Worm (Caenorhabditis elegans) whole organism, late embryonic: ENCODE measurements around the gene T07F8.1.

ENCODE experiments used
- C08G9.2 ChIP-seq: sonication (generic microtip); optimal IDR thresholded peaks from 2 replicates; lab custom pipeline; 2016; ENCODE audit warnings: mild to moderate bottlenecking, missing genetic modification characterization, moderate library complexity, missing compliant biosample characterization
- F13H6.1 ChIP-seq: sonication (generic microtip); optimal IDR thresholded peaks from 2 replicates; lab custom pipeline; 2016; ENCODE audit warnings: missing genetic modification characterization, missing compliant biosample characterization
- Y22D7AL.16 ChIP-seq: sonication (generic microtip); optimal IDR thresholded peaks from 2 replicates; lab custom pipeline; 2016; ENCODE audit warnings: missing genetic modification characterization, missing compliant biosample characterization
- ahr-1 ChIP-seq: sonication (generic microtip); optimal IDR thresholded peaks from 2 replicates; lab custom pipeline; 2016; ENCODE audit warnings: missing genetic modification characterization, missing compliant biosample characterization
- ama-1 ChIP-seq: fragments of 150-350 bp; optimal IDR thresholded peaks from 2 replicates; lab custom pipeline; 2014
- ceh-14 ChIP-seq: sonication (generic microtip); optimal IDR thresholded peaks from 2 replicates; lab custom pipeline; 2016; ENCODE audit warnings: missing genotype, missing genetic modification characterization, missing compliant biosample characterization
- ceh-19 ChIP-seq: fragments of 200-800 bp; sonication (Bioruptor generic); optimal IDR thresholded peaks from 2 replicates; lab custom pipeline; 2018; ENCODE audit warnings: mild to moderate bottlenecking, missing genetic modification characterization, missing compliant biosample characterization
- ceh-2 ChIP-seq: sonication (generic microtip); optimal IDR thresholded peaks from 2 replicates; lab custom pipeline; 2016; ENCODE audit warnings: missing genotype, missing genetic modification characterization, missing compliant biosample characterization
- ceh-24 ChIP-seq: sonication (generic microtip); optimal IDR thresholded peaks from 2 replicates; lab custom pipeline; 2016; ENCODE audit warnings: mild to moderate bottlenecking, missing genetic modification characterization, missing compliant biosample characterization
- ceh-30 ChIP-seq: fragments of 150-350 bp; optimal IDR thresholded peaks from 2 replicates; lab custom pipeline; 2014; ENCODE audit warnings: missing biosample characterization, missing genetic modification characterization
- ceh-31 ChIP-seq: sonication (generic microtip); optimal IDR thresholded peaks from 2 replicates; lab custom pipeline; 2016; ENCODE audit warnings: missing genetic modification characterization, missing compliant biosample characterization
- ceh-48 ChIP-seq: sonication (generic microtip); optimal IDR thresholded peaks from 2 replicates; lab custom pipeline; 2016; ENCODE audit warnings: missing genetic modification characterization, inconsistent platforms, missing compliant biosample characterization
- ceh-9 ChIP-seq: sonication (generic microtip); optimal IDR thresholded peaks from 2 replicates; lab custom pipeline; 2016; ENCODE audit warnings: mild to moderate bottlenecking, missing genetic modification characterization, inconsistent platforms, missing compliant biosample characterization
- dmd-4 ChIP-seq: sonication (generic microtip); optimal IDR thresholded peaks from 2 replicates; lab custom pipeline; 2016; ENCODE audit warnings: borderline replicate concordance, missing genetic modification characterization, missing compliant biosample characterization
- dve-1 ChIP-seq: sonication (generic microtip); optimal IDR thresholded peaks from 2 replicates; lab custom pipeline; 2017; ENCODE audit warnings: antibody characterized with exemption, mild to moderate bottlenecking, missing genetic modification characterization, missing compliant biosample characterization
- elt-2 ChIP-seq: sonication (generic microtip); optimal IDR thresholded peaks from 2 replicates; lab custom pipeline; 2016; ENCODE audit warnings: missing genetic modification reagents, missing genetic modification characterization, missing compliant biosample characterization
- elt-4 ChIP-seq: sonication (generic microtip); optimal IDR thresholded peaks from 2 replicates; lab custom pipeline; 2016; ENCODE audit warnings: missing genetic modification characterization, missing compliant biosample characterization
- ets-4 ChIP-seq: sonication (generic microtip); optimal IDR thresholded peaks from 2 replicates; lab custom pipeline; 2016; ENCODE audit warnings: missing genetic modification characterization, missing compliant biosample characterization
- eyg-1 ChIP-seq: sonication (generic microtip); optimal IDR thresholded peaks from 2 replicates; lab custom pipeline; 2016; ENCODE audit warnings: missing genotype, missing genetic modification characterization, missing compliant biosample characterization
- fax-1 ChIP-seq: sonication (generic microtip); optimal IDR thresholded peaks from 2 replicates; lab custom pipeline; 2016; ENCODE audit warnings: missing genotype, missing genetic modification characterization, missing compliant biosample characterization
- fkh-10 ChIP-seq: fragments of 150-350 bp; optimal IDR thresholded peaks from 2 replicates; lab custom pipeline; 2014; ENCODE audit warnings: missing biosample characterization, missing genetic modification reagents, missing genetic modification characterization
- hlh-15 ChIP-seq: sonication (generic microtip); optimal IDR thresholded peaks from 2 replicates; lab custom pipeline; 2016; ENCODE audit warnings: missing genetic modification characterization, missing compliant biosample characterization
- hlh-6 ChIP-seq: sonication (generic microtip); optimal IDR thresholded peaks from 2 replicates; lab custom pipeline; 2016; ENCODE audit warnings: missing genotype, missing genetic modification characterization, missing compliant biosample characterization
- lin-11 ChIP-seq: fragments of 200-800 bp; sonication (Bioruptor generic); optimal IDR thresholded peaks from 2 replicates; lab custom pipeline; 2018; ENCODE audit warnings: mild to moderate bottlenecking, missing genetic modification characterization, missing compliant biosample characterization
- mec-3 ChIP-seq: sonication (generic microtip); optimal IDR thresholded peaks from 2 replicates; lab custom pipeline; 2016; ENCODE audit warnings: borderline replicate concordance, missing genetic modification characterization, missing compliant biosample characterization
- nfya-1 ChIP-seq: sonication (generic microtip); optimal IDR thresholded peaks from 2 replicates; lab custom pipeline; 2017; ENCODE audit warnings: missing genetic modification characterization, mild to moderate bottlenecking, missing compliant biosample characterization, antibody characterized with exemption, moderate library complexity
- nhr-11 ChIP-seq: fragments of 150-350 bp; optimal IDR thresholded peaks from 2 replicates; lab custom pipeline; 2014; ENCODE audit warnings: missing biosample characterization, missing genetic modification characterization
- npax-4 ChIP-seq: sonication (generic microtip); optimal IDR thresholded peaks from 2 replicates; lab custom pipeline; 2016; ENCODE audit warnings: missing genetic modification characterization, missing compliant biosample characterization
- pros-1 ChIP-seq: fragments of 150-350 bp; optimal IDR thresholded peaks from 2 replicates; lab custom pipeline; 2014; ENCODE audit warnings: missing biosample characterization, missing genetic modification reagents, missing genetic modification characterization
- ref-2 ChIP-seq: sonication (generic microtip); optimal IDR thresholded peaks from 2 replicates; lab custom pipeline; 2016; ENCODE audit warnings: missing genetic modification characterization, missing compliant biosample characterization
- rnt-1 ChIP-seq: sonication (generic microtip); optimal IDR thresholded peaks from 2 replicates; lab custom pipeline; 2016; ENCODE audit warnings: missing genetic modification characterization, missing compliant biosample characterization
- syd-9 ChIP-seq: sonication (generic microtip); optimal IDR thresholded peaks from 2 replicates; lab custom pipeline; 2016; ENCODE audit warnings: mild to moderate bottlenecking, missing genetic modification characterization, moderate library complexity, missing compliant biosample characterization
- ttx-3 ChIP-seq: sonication (generic microtip); optimal IDR thresholded peaks from 2 replicates; lab custom pipeline; 2016; ENCODE audit warnings: missing genetic modification reagents, missing genetic modification characterization, missing compliant biosample characterization
- unc-3 ChIP-seq, 2 experiments: fragments of 200-800 bp in 1 of 2; sonication (Bioruptor generic) in 1 of 2; sonication (generic microtip) in 1 of 2; conservative IDR thresholded peaks in 1 of 2; optimal IDR thresholded peaks in 1 of 2; 2 replicates each; pipeline versions ENCODE4 v1.3.6 to Lab custom; 2016 to 2022; ENCODE audit warnings: missing compliant biosample characterization in 2 of 2, missing genetic modification characterization in 2 of 2, missing genetic modification reagents in 1 of 2
- unc-42 ChIP-seq: sonication (generic microtip); optimal IDR thresholded peaks from 2 replicates; lab custom pipeline; 2016; ENCODE audit warnings: missing genotype, missing genetic modification characterization, missing compliant biosample characterization
- unc-55 ChIP-seq: sonication (generic microtip); optimal IDR thresholded peaks from 2 replicates; lab custom pipeline; 2017; ENCODE audit warnings: missing biosample characterization, missing genetic modification reagents, missing genetic modification characterization

T07F8.1 gene

DNA sequence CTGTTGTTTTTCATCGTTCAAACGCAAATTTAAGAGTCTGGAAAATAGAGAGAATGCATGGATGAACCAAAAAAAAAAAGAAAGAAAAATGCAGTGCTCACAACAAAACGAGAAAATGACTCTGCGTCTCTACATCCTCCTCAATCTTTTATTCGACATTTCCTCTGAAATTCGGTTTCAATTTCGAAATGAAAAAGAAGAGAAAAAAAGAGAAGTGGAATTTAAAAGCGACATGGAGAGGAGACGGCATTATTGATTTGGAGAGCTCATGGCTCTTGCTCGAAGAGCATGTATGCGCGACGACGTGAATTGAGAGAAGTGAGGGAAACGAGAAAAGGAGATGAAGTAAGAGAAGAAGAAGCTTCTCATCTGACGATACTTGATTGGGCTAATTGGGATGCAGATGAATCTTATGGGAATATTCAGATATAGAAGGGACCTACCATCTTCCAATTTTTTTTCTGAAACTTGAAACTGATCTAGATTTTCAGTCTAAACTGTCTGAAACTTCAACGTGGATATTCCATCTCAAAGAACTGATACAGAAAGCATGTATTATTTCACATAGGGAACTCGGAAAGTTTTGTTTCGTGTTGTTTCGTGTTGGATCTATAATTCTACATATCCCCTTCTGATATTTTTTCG, 37.1 kb upstream of the T07F8.1 start:
- TF ChIP-seq pros-1 (tag; lab: Kevin White, UChicago): no peak
- TF ChIP-seq F13H6.1 (tag; lab: Kevin White, UChicago): no peak
- TF ChIP-seq unc-42 (tag; lab: Kevin White, UChicago): peak; percentile 25
- no peak for TF ChIP-seq eyg-1 (tag; lab: Kevin White, UChicago)
- TF ChIP-seq elt-4: no peak
- TF ChIP-seq ceh-48: peak; percentile 66

DNA sequence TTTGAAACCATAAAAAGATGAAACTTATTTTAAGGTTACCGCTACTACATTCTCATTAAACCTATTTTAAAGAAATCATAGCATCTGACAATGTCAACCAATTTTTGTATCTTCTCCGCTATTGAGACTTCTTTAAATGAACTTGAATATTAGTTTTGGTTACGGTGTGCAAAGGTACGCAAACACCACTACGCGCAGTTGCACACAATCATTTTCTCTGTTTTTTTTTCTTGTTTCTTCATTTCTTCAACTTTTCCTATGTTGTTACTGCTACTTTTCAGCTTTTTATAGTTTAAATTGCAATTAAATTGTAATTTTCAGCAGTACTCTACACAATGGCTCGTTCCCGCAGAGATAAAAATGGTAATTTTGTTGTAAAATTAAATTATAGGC, 36.5 kb upstream of the T07F8.1 start, which contains the start of gene F10E7.5:
Gene F10E7.5 (plus strand): TSS at position 322 of the 393 bp plus-strand sequence.
- TF ChIP-seq nfya-1 (tag; lab: Kevin White, UChicago) (peak; percentile 45), ceh-30 (tag; lab: Kevin White, UChicago) (peak; percentile 21), unc-55 (GFP tag; lab: Kevin White, UChicago) (peak; percentile 43), npax-4 (no peak), ceh-31 (no peak), unc-42 (tag; lab: Kevin White, UChicago) (peak; percentile 77)

DNA sequence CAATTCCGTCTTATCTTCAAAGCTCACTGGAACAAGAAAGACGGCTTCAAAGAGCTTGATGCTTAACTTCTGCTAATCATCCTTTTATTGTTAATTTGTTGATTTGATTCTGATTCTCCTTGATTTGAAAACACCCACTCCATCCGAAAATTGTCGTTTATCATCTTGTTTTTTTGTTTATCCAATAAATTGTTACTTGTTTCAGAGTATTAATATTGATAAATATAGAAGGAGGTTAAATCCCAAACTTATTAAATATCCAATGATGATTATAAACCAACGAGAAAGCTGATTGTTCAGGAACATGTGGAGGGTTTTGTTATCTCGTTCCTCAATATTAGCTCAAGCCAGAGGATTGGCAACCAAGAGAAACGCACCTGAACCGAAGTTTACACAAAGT, 35.4 kb upstream of the T07F8.1 start, which contains the start of gene F10E7.6:
Gene F10E7.6 (plus strand): TSS at position 301 of the 400 bp plus-strand sequence.
- TF ChIP-seq unc-3 (GFP tag; conservative IDR thresholded peaks at IDR 0.05; lab: Robert Waterston, UW) (no peak), unc-3 (tag; optimal IDR thresholded peaks at IDR 0.05; lab: Kevin White, UChicago) (no peak), ets-4 (tag; lab: Kevin White, UChicago) (no peak), dve-1 (tag; lab: Kevin White, UChicago) (no peak), Y22D7AL.16 (tag; lab: Kevin White, UChicago) (no peak), ceh-24 (no peak), syd-9 (tag; lab: Kevin White, UChicago) (no peak)
- TF ChIP-seq, all 69 proteins: peak for 0

DNA sequence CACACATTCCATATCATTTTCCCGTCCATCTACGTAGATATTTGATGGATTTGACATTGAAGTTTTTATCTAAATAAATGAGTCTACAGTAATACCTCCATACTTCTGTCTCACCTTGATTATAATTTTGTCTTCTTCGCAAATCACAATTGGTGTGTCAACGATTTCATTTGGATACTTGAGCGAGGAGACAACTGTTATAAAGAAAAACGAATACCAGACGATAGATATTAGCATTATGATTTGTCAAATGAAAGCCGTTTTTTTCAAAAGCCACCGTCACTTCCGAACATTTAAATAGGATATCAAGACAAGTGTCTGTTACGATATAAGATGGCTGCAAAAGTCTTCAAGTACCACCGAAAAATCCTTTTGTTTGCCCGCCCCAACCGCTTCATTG, 32.6 kb upstream of the T07F8.1 start, which contains the start of gene cutl-5:
Gene cutl-5 (minus strand): TSS at position 269 of the 400 bp plus-strand sequence.
- TF ChIP-seq hlh-15 (tag; lab: Kevin White, UChicago): no peak
- no peak for TF ChIP-seq nfya-1 (tag; lab: Kevin White, UChicago)
- TF ChIP-seq fkh-10 (GFP tag; lab: Kevin White, UChicago): no peak
- TF ChIP-seq ceh-9: no peak
- TF ChIP-seq dmd-4 (tag; lab: Kevin White, UChicago): no peak
- no peak for TF ChIP-seq rnt-1 (tag; lab: Kevin White, UChicago)
- no peak for TF ChIP-seq nhr-11 (tag; lab: Kevin White, UChicago)
- no peak for TF ChIP-seq hlh-6 (tag; lab: Kevin White, UChicago)
- no peak for TF ChIP-seq ref-2
- no peak for TF ChIP-seq C08G9.2 (tag; lab: Kevin White, UChicago)
- no peak for TF ChIP-seq fax-1 (tag; lab: Kevin White, UChicago)

DNA sequence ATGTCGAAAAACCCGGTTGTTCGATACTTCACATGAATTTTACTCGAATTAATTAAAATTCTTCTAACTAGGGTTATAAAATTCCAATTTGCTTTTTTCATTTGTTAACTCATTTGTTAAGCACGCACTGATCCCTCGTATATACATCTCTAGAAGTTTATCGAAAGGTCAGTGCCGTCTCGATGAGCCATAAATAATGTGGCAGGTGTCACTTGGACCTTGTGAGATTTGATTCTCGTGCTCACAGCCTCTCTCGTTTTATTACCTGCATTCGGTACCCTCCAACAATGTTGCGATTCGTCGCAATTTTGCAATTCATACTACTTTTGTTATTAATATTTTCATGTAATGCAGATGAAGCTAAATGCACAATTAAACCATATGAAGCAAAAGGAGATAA, 31.8 kb upstream of the T07F8.1 start, which contains the start of gene spon-1:
Gene spon-1 (plus strand): TSS at position 208 of the 400 bp plus-strand sequence.
- TF ChIP-seq ceh-14 (tag; lab: Kevin White, UChicago): no peak
- TF ChIP-seq unc-55 (GFP tag; lab: Kevin White, UChicago): peak; percentile 54
- TF ChIP-seq, all 69 proteins: peak for 1

DNA sequence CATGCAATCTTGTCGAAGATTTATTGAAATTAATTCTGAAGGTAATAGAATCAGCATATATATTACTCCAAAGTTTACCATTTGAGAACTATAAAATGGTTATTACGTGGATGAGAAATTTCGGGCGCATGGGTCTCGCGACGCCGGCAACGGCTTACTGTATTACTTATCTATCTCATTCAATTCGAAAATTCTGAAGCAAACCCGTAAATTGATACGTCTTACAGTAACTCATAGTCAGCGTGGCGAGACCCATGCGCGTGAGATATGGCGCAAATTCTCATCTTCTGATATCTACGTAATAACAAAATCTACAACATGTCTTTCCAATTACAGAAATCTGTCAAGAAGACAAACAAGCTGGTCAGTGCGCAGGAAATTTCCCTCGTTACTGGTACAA, 28.7 kb upstream of the T07F8.1 start:
- TF ChIP-seq ttx-3: no peak
- TF ChIP-seq Y22D7AL.16 (tag; lab: Kevin White, UChicago): no peak
- no peak for TF ChIP-seq ceh-9
- TF ChIP-seq mec-3: no peak
- no peak for TF ChIP-seq ceh-2 (tag; lab: Kevin White, UChicago)
- TF ChIP-seq elt-2 (tag; lab: Kevin White, UChicago): no peak
- TF ChIP-seq pros-1 (tag; lab: Kevin White, UChicago): no peak
- no peak for TF ChIP-seq ama-1 (lab: Kevin White, UChicago)
- no peak for TF ChIP-seq lin-11 (tag; lab: Kevin White, UChicago)
- no peak for TF ChIP-seq npax-4
- no peak for TF ChIP-seq ahr-1
- no peak for TF ChIP-seq fkh-10 (GFP tag; lab: Kevin White, UChicago)
- TF ChIP-seq ceh-19 (GFP tag; lab: Kevin White, UChicago): no peak
